Worm (Caenorhabditis elegans) whole organism, L1 larva: Measurements from ENCODE around the gene F53F8.3.

Experiments used
- C04F5.9 ChIP-seq: sonication (generic microtip); optimal IDR thresholded peaks from 2 replicates; lab custom pipeline; 2016; ENCODE audit warnings: missing genetic modification characterization, missing compliant biosample characterization
- alr-1 ChIP-seq: fragments of 200-800 bp; sonication (Bioruptor generic); optimal IDR thresholded peaks from 2 replicates; lab custom pipeline; 2018; ENCODE audit warnings: borderline replicate concordance, mild to moderate bottlenecking, missing genetic modification characterization, missing compliant biosample characterization
- ama-1 ChIP-seq: fragments of 150-350 bp; optimal IDR thresholded peaks from 2 replicates; lab custom pipeline; 2014
- blmp-1 ChIP-seq: fragments of 150-350 bp; optimal IDR thresholded peaks from 2 replicates; lab custom pipeline; 2014; ENCODE audit warnings: missing biosample characterization, missing genetic modification characterization
- ceh-90 ChIP-seq: sonication (generic microtip); optimal IDR thresholded peaks from 2 replicates; lab custom pipeline; 2016; ENCODE audit warnings: missing genetic modification characterization, missing compliant biosample characterization
- ces-1 ChIP-seq: fragments of 150-350 bp; optimal IDR thresholded peaks from 2 replicates; lab custom pipeline; 2014; ENCODE audit warnings: missing biosample characterization, missing genetic modification reagents, missing genetic modification characterization
- dsc-1 ChIP-seq: sonication (generic microtip); optimal IDR thresholded peaks from 2 replicates; lab custom pipeline; 2016; ENCODE audit warnings: mild to moderate bottlenecking, missing genetic modification characterization, missing compliant biosample characterization
- efl-1 ChIP-seq, 4 experiments: fragments of 150-350 bp; optimal IDR thresholded peaks in 3 of 4; peaks in 1 of 4; 1 replicate in 1 of 4; 2 replicates in 3 of 4; lab custom pipeline; 2014; ENCODE audit warnings: missing biosample characterization in 2 of 4, missing genetic modification characterization in 2 of 4, missing genetic modification reagents in 2 of 4
- egl-27 ChIP-seq, 2 experiments: fragments of 150-350 bp in 1 of 2; sonication (generic microtip); optimal IDR thresholded peaks; 3 replicates each; lab custom pipeline; 2017 to 2018; ENCODE audit warnings: missing biosample characterization in 2 of 2, missing genetic modification characterization in 2 of 2, missing genetic modification reagents in 2 of 2
- elt-2 ChIP-seq: sonication (generic microtip); optimal IDR thresholded peaks from 2 replicates; lab custom pipeline; 2016; ENCODE audit warnings: missing genetic modification characterization, mild to moderate bottlenecking, inconsistent platforms, missing compliant biosample characterization, missing genetic modification reagents
- fkh-8 ChIP-seq: sonication (generic microtip); optimal IDR thresholded peaks from 2 replicates; lab custom pipeline; 2016; ENCODE audit warnings: mild to moderate bottlenecking, missing genetic modification characterization, missing compliant biosample characterization
- grh-1 ChIP-seq: fragments of 200-800 bp; sonication (Bioruptor generic); IDR thresholded peaks from 2 replicates; pipeline ENCODE4 v1.3.6; 2022; ENCODE audit warnings: missing genetic modification reagents, missing genetic modification characterization, missing compliant biosample characterization
- hlh-4 ChIP-seq: sonication (generic microtip); optimal IDR thresholded peaks from 2 replicates; lab custom pipeline; 2016; ENCODE audit warnings: mild to moderate bottlenecking, missing genetic modification characterization, missing compliant biosample characterization
- hpl-2 ChIP-seq: fragments of 150-350 bp; optimal IDR thresholded peaks from 2 replicates; lab custom pipeline; 2014; ENCODE audit warnings: missing biosample characterization, missing genetic modification reagents, missing genetic modification characterization
- lin-14 ChIP-seq: fragments of 200-800 bp; sonication (Bioruptor generic); optimal IDR thresholded peaks from 2 replicates; lab custom pipeline; 2018; ENCODE audit warnings: mild to moderate bottlenecking, missing genetic modification characterization, moderate library complexity, missing compliant biosample characterization
- lsy-2 ChIP-seq, 2 experiments: fragments of 150-350 bp; optimal IDR thresholded peaks; 2 replicates each; lab custom pipeline; 2014; ENCODE audit warnings: missing biosample characterization in 2 of 2, missing genetic modification characterization in 2 of 2
- mab-9 ChIP-seq: fragments of 200-800 bp; sonication (Bioruptor generic); IDR thresholded peaks from 2 replicates; pipeline ENCODE4 v1.3.6; 2022; ENCODE audit warnings: missing genetic modification reagents, missing genetic modification characterization, missing compliant biosample characterization
- nhr-28 ChIP-seq: fragments of 150-350 bp; optimal IDR thresholded peaks from 2 replicates; lab custom pipeline; 2014; ENCODE audit warnings: missing biosample characterization, missing genetic modification characterization
- nhr-90 ChIP-seq: sonication (generic microtip); optimal IDR thresholded peaks from 2 replicates; lab custom pipeline; 2016; ENCODE audit warnings: mild to moderate bottlenecking, missing genetic modification characterization, missing compliant biosample characterization; ENCODE audit not compliant: poor library complexity
- pax-3 ChIP-seq: fragments of 200-800 bp; sonication (Bioruptor generic); optimal IDR thresholded peaks from 2 replicates; lab custom pipeline; 2018; ENCODE audit warnings: mild to moderate bottlenecking, missing genetic modification characterization, moderate library complexity, missing compliant biosample characterization
- skn-1 ChIP-seq: fragments of 150-350 bp; optimal IDR thresholded peaks from 2 replicates; lab custom pipeline; 2014; ENCODE audit warnings: missing biosample characterization, missing genetic modification characterization
- snu-23 ChIP-seq: sonication (generic microtip); optimal IDR thresholded peaks from 2 replicates; lab custom pipeline; 2016; ENCODE audit warnings: missing genetic modification characterization, missing compliant biosample characterization
- sox-4 ChIP-seq: sonication (generic microtip); optimal IDR thresholded peaks from 2 replicates; lab custom pipeline; 2016; ENCODE audit warnings: missing genetic modification characterization, missing compliant biosample characterization
- sup-37 ChIP-seq: fragments of 200-800 bp; sonication (Bioruptor generic); optimal IDR thresholded peaks from 2 replicates; lab custom pipeline; 2018; ENCODE audit warnings: mild to moderate bottlenecking, missing genetic modification characterization, missing compliant biosample characterization
- tlp-1 ChIP-seq: fragments of 150-350 bp; optimal IDR thresholded peaks from 2 replicates; lab custom pipeline; 2014; ENCODE audit warnings: missing biosample characterization, missing genetic modification characterization
- unc-86 ChIP-seq: sonication (generic microtip); optimal IDR thresholded peaks from 2 replicates; lab custom pipeline; 2016; ENCODE audit warnings: missing genetic modification characterization, missing compliant biosample characterization
- unc-98 ChIP-seq: fragments of 200-800 bp; sonication (Bioruptor generic); IDR thresholded peaks from 2 replicates; pipeline ENCODE4 v1.3.6; 2022; ENCODE audit warnings: missing genetic modification characterization, missing compliant biosample characterization
- xbp-1 ChIP-seq: sonication (generic microtip); optimal IDR thresholded peaks from 2 replicates; lab custom pipeline; 2016; ENCODE audit warnings: missing genetic modification characterization, missing compliant biosample characterization
- zip-4 ChIP-seq: fragments of 200-800 bp; sonication (Bioruptor generic); optimal IDR thresholded peaks from 2 replicates; lab custom pipeline; 2018; ENCODE audit warnings: mild to moderate bottlenecking, missing genetic modification characterization, moderate library complexity, missing compliant biosample characterization

F53F8.3 gene

DNA sequence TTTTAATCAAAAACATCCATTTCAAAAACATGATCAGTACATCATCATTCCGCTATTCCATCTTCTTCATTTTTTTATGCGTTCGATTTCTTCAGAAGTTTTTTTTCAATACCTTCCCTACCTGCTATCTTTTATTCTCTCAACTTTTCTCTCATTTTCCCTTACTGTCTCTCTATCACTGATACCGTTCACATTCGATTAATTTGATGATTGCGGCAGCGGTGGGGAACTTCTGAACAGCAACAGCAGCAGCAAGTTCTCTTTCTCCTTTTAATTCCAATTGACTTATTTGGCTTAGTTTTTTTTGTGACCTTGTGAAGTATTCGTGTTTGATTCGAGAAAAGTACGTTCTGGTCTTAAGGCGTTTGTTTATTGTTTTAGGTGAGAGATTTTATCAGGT is 40.5 kb downstream of the F53F8.3 start (continued):
- TF ChIP-seq hpl-2 (GFP tag; lab: Kevin White, UChicago) (no peak), ces-1 (GFP tag; lab: Kevin White, UChicago) (no peak), grh-1 (GFP tag; lab: Robert Waterston, UW) (no peak), blmp-1 (tag; lab: Kevin White, UChicago) (peak; percentile 23), pax-3 (tag; lab: Kevin White, UChicago) (no peak), egl-27 (tag; optimal IDR thresholded peaks at IDR 0.05; lab: Kevin White, UChicago) (no peak), lin-14 (peak; percentile 31), elt-2 (tag; lab: Kevin White, UChicago) (no peak), efl-1 (optimal IDR thresholded peaks at IDR 0.05; lab: Kevin White, UChicago) (no peak), efl-1 (GFP tag; optimal IDR thresholded peaks at IDR 0.05 in 1 of 2; lab: Kevin White, UChicago) (no peak)

DNA sequence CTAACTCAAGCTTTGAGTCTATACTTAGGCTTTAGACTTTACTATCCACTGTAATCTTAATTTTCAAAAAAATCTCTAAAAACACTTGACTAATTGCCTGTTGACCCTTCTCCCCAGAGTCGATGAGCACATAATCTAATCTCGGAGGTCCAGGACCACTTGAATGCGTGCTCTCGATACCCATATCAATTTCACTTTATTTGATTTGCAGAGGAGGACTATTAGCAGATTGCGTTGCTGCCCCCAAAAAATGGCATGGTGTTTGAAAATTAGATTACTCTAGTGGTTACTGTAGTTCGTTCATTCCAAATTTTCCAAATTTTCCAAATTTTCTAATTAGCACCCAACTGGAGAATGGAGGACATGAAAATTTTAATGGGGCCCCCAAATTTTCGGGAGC is 43.9 kb downstream of the F53F8.3 start:
- TF ChIP-seq mab-9 (GFP tag; lab: Robert Waterston, UW) (0 out of 2 replicates have a peak, but pooled peaks have one; percentile 10), unc-98 (GFP tag; lab: Robert Waterston, UW) (no peak)

DNA sequence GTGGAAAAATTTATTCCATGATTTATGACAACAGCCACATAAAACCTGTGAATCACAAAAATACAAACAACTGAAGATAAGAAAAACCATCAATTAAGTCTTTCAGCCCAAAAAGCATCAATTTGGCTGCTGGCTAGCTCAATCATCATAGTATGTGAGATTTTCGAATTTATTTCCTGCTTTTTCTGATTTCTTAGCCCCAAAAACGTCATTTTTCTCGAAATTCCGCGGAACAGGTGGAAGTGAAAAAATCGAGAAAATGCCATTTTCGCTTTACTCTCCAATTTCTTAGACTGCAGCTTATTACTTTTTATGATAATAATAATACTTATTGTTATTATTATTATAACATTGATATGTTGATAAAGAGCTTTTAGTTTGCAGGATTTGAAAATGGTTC is 47.4 kb downstream of the F53F8.3 start, which contains the start of gene srxa-15:
Gene srxa-15, plus strand, starts transcription at position 301 of the 400 bp plus-strand sequence.
- peak; percentile 7 for TF ChIP-seq fkh-8 (tag; lab: Kevin White, UChicago)
- peak; percentile 60 for TF ChIP-seq hlh-4
- TF ChIP-seq nhr-28: no peak
- no peak for TF ChIP-seq sox-4
- no peak for TF ChIP-seq dsc-1 (tag; lab: Kevin White, UChicago)

DNA sequence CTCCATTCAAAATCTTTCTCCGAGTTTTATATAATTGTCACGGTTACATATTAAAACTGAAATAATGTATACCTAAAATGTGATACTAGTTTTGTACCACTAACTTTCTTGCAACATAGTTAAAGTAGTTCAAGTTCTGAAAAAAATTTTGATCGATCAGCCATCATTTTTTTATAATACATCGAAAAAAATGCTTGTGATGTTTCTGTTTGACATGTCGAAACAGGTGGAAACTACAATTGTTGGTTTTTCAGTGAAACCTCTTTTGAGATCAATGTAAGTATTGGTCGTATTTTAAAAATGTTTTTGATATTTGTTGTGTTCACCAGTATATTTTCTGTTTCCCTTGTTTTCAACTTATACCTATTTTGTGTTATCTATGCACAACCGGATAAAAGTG is 50.0 kb downstream of the F53F8.3 start, which contains the start of gene srxa-14:
Gene srxa-14, plus strand, starts transcription at position 301 of the 400 bp plus-strand sequence.
- TF ChIP-seq ceh-90 (tag; lab: Kevin White, UChicago) (no peak), alr-1 (tag; lab: Kevin White, UChicago) (no peak), efl-1 (optimal IDR thresholded peaks at IDR 0.05; lab: Kevin White, UChicago) (no peak), efl-1 (GFP tag; optimal IDR thresholded peaks at IDR 0.05 in 1 of 2; lab: Kevin White, UChicago) (no peak), unc-86 (tag; lab: Kevin White, UChicago) (no peak), xbp-1 (tag; lab: Kevin White, UChicago) (no peak), C04F5.9 (tag; lab: Kevin White, UChicago) (no peak), nhr-90 (no peak), mab-9 (GFP tag; lab: Robert Waterston, UW) (no peak), skn-1 (no peak), snu-23 (no peak), lsy-2 (tag; optimal IDR thresholded peaks at IDR 0.05; lab: Kevin White, UChicago) (no peak), tlp-1 (tag; lab: Kevin White, UChicago) (no peak), ama-1 (lab: Kevin White, UChicago) (no peak), zip-4 (no peak), blmp-1 (tag; lab: Kevin White, UChicago) (no peak), lin-14 (no peak), sup-37 (GFP tag; lab: Kevin White, UChicago) (no peak)
